Worm (Caenorhabditis elegans) whole organism, young adult: Measurements from ENCODE around the gene inf-1.
A peak's percentile ranks its signal among the peaks of the same experiment; 100 is the strongest.

Source experiments
- K12H6.12 ChIP-seq: fragments of 200-800 bp; sonication (Bioruptor generic); optimal IDR thresholded peaks from 2 replicates; lab custom pipeline; 2018; ENCODE audit warnings: mild to moderate bottlenecking, missing genetic modification characterization, missing compliant biosample characterization
- die-1 ChIP-seq: sonication (generic microtip); optimal IDR thresholded peaks from 2 replicates; lab custom pipeline; 2016; ENCODE audit warnings: missing genotype, mild to moderate bottlenecking, missing genetic modification characterization, missing compliant biosample characterization
- lsy-27 ChIP-seq: sonication (generic microtip); optimal IDR thresholded peaks from 2 replicates; lab custom pipeline; 2017; ENCODE audit warnings: missing genetic modification characterization, mild to moderate bottlenecking, missing compliant biosample characterization, antibody characterized with exemption, missing genotype, borderline replicate concordance; ENCODE audit not compliant: insufficient read depth
- nhr-27 ChIP-seq: fragments of 200-800 bp; sonication (Bioruptor generic); optimal IDR thresholded peaks from 2 replicates; lab custom pipeline; 2018; ENCODE audit warnings: mild to moderate bottlenecking, missing genetic modification characterization, moderate library complexity, missing compliant biosample characterization
- nhr-90 ChIP-seq: sonication (generic microtip); optimal IDR thresholded peaks from 2 replicates; lab custom pipeline; 2016; ENCODE audit warnings: missing genotype, mild to moderate bottlenecking, missing genetic modification characterization, missing compliant biosample characterization
- repo-1 ChIP-seq: sonication (generic microtip); optimal IDR thresholded peaks from 2 replicates; lab custom pipeline; 2017; ENCODE audit warnings: mild to moderate bottlenecking, missing genetic modification characterization, missing compliant biosample characterization
- rpc-1 ChIP-seq, 2 experiments: fragments of 150-350 bp in 1 of 2; sonication (generic microtip) in 1 of 2; optimal IDR thresholded peaks; 2 replicates each; lab custom pipeline; 2014 to 2018; ENCODE audit warnings: missing biosample characterization in 1 of 2, missing genetic modification characterization in 1 of 2, missing genetic modification reagents in 1 of 2, missing genotype in 1 of 2
- sptf-2 ChIP-seq: fragments of 200-800 bp; sonication (Bioruptor generic); optimal IDR thresholded peaks from 2 replicates; lab custom pipeline; 2018; ENCODE audit warnings: mild to moderate bottlenecking, missing genetic modification characterization, missing compliant biosample characterization

The inf-1 gene

DNA sequence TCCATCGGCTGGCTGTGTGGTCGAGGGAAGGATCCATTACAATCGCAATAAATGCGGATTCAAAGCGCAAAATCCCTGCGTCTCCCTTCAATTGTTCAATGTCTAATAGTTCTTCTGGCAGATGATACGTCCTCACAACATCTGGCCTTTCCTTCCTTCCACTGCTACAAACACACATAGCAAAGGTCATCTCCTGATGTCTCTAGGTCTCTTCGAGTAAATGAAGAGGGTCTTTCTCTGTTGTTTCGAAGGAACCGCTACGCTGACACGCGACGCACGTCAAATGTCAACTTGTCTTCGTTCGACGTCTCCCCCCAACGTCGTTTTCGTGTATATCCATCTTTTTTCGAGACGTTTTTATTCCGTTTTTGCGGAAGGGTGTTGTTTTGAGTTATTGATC lies 48.9 kb downstream of the inf-1 start (continued):
- TF ChIP-seq K12H6.12 (tag; lab: Kevin White, UChicago) = peak; percentile 15
- TF ChIP-seq, all 124 proteins: peak for 9

DNA sequence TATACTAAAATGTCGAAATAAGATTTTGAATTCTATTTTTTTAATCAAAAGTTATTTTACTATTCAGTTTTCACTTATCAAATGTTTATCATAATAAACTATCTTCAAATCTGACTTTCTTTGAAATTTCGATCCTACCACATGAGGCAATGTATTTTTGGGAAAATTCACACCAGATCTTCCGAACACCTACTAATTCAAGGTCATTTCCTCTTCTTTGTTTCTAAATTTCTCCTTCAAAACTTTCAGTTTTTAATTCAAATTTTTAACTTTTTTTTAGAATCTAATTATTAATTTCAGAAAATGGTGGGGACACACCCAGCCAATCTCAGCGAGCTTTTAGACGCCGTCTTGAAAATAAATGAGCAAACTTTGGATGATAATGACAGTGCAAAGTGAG lies 49.6 kb downstream of the inf-1 start, which contains the start of gene ceh-20:
TSS of gene ceh-20 (plus strand) at position 301 of the 400 bp plus-strand sequence.
- TF ChIP-seq die-1 (tag; lab: Kevin White, UChicago) (no peak), sptf-2 (GFP tag; lab: Kevin White, UChicago) (no peak), lsy-27 (tag; lab: Kevin White, UChicago) (no peak), K12H6.12 (tag; lab: Kevin White, UChicago) (no peak), repo-1 (tag; lab: Kevin White, UChicago) (no peak), nhr-27 (tag; lab: Kevin White, UChicago) (no peak), rpc-1 (optimal IDR thresholded peaks at IDR 0.05; lab: Kevin White, UChicago) (no peak), rpc-1 (tag; optimal IDR thresholded peaks at IDR 0.05; lab: Kevin White, UChicago) (no peak), nhr-90 (tag; lab: Kevin White, UChicago) (no peak)
